Worm (Caenorhabditis elegans) whole organism, L2 larva: ENCODE results near the gene ttc-7.

Experiments used
- C34F6.9 ChIP-seq: fragments of 150-350 bp; optimal IDR thresholded peaks from 2 replicates; lab custom pipeline; 2014; ENCODE audit warnings: missing biosample characterization, missing genetic modification characterization
- F13H6.1 ChIP-seq: sonication (generic microtip); optimal IDR thresholded peaks from 2 replicates; lab custom pipeline; 2016; ENCODE audit warnings: missing genetic modification characterization, missing compliant biosample characterization
- R02D3.7 ChIP-seq: fragments of 150-350 bp; optimal IDR thresholded peaks from 2 replicates; lab custom pipeline; 2014; ENCODE audit warnings: missing biosample characterization, missing genetic modification characterization
- Y55F3AM.14 ChIP-seq: fragments of 200-800 bp; sonication (Bioruptor generic); optimal IDR thresholded peaks from 2 replicates; lab custom pipeline; 2018; ENCODE audit warnings: mild to moderate bottlenecking, missing genetic modification characterization, missing compliant biosample characterization
- ZK546.5 ChIP-seq: sonication (generic microtip); optimal IDR thresholded peaks from 2 replicates; lab custom pipeline; 2017; ENCODE audit warnings: missing biosample characterization, missing genetic modification characterization
- alr-1 ChIP-seq: fragments of 150-350 bp; optimal IDR thresholded peaks from 2 replicates; lab custom pipeline; 2014; ENCODE audit warnings: missing biosample characterization, missing genetic modification characterization
- aly-2 ChIP-seq: fragments of 150-350 bp; optimal IDR thresholded peaks from 2 replicates; lab custom pipeline; 2014; ENCODE audit warnings: missing biosample characterization, missing genetic modification characterization
- ama-1 ChIP-seq: fragments of 150-350 bp; optimal IDR thresholded peaks from 2 replicates; lab custom pipeline; 2018; ENCODE audit warnings: inconsistent platforms
- blmp-1 ChIP-seq: sonication (generic microtip); optimal IDR thresholded peaks from 2 replicates; lab custom pipeline; 2017; ENCODE audit warnings: missing genetic modification characterization, mild to moderate bottlenecking, missing compliant biosample characterization, antibody characterized with exemption, moderate library complexity; ENCODE audit not compliant: insufficient read depth
- ceh-82 ChIP-seq: fragments of 150-350 bp; optimal IDR thresholded peaks from 2 replicates; lab custom pipeline; 2014; ENCODE audit warnings: missing biosample characterization, missing genetic modification characterization
- elt-1 ChIP-seq: fragments of 150-350 bp; optimal IDR thresholded peaks from 2 replicates; lab custom pipeline; 2014; ENCODE audit warnings: missing biosample characterization, missing genetic modification characterization
- elt-3 ChIP-seq: sonication (generic microtip); optimal IDR thresholded peaks from 2 replicates; lab custom pipeline; 2017; ENCODE audit warnings: missing biosample characterization, missing genetic modification characterization
- fos-1 ChIP-seq: fragments of 150-350 bp; optimal IDR thresholded peaks from 2 replicates; lab custom pipeline; 2014; ENCODE audit warnings: missing biosample characterization, missing genetic modification characterization
- gmeb-1 ChIP-seq: fragments of 150-350 bp; optimal IDR thresholded peaks from 2 replicates; lab custom pipeline; 2014; ENCODE audit warnings: missing biosample characterization, missing genetic modification characterization
- lin-11 ChIP-seq: fragments of 150-350 bp; sonication (generic microtip); optimal IDR thresholded peaks from 2 replicates; lab custom pipeline; 2014; ENCODE audit warnings: missing biosample characterization, missing genetic modification characterization, inconsistent platforms, mixed read lengths
- lin-13 ChIP-seq: fragments of 150-350 bp; optimal IDR thresholded peaks from 2 replicates; lab custom pipeline; 2014; ENCODE audit warnings: missing biosample characterization, missing genetic modification reagents, missing genetic modification characterization
- lin-39 ChIP-seq: fragments of 150-350 bp; optimal IDR thresholded peaks from 2 replicates; lab custom pipeline; 2014; ENCODE audit warnings: missing biosample characterization, missing genetic modification reagents, missing genetic modification characterization
- lsy-2 ChIP-seq, 2 experiments: fragments of 150-350 bp in 1 of 2; sonication (generic microtip) in 1 of 2; optimal IDR thresholded peaks; 2 replicates each; lab custom pipeline; 2014 to 2017; ENCODE audit warnings: missing biosample characterization in 2 of 2, missing genetic modification characterization in 2 of 2
- mab-5 ChIP-seq: fragments of 150-350 bp; optimal IDR thresholded peaks from 2 replicates; lab custom pipeline; 2014; ENCODE audit warnings: missing biosample characterization, missing genetic modification characterization
- nhr-11 ChIP-seq: fragments of 150-350 bp; optimal IDR thresholded peaks from 2 replicates; lab custom pipeline; 2014; ENCODE audit warnings: missing biosample characterization, missing genetic modification characterization
- nhr-12 ChIP-seq: fragments of 150-350 bp; optimal IDR thresholded peaks from 2 replicates; lab custom pipeline; 2014; ENCODE audit warnings: missing biosample characterization, missing genetic modification characterization
- nhr-129 ChIP-seq: fragments of 150-350 bp; optimal IDR thresholded peaks from 2 replicates; lab custom pipeline; 2014; ENCODE audit warnings: missing biosample characterization, missing genetic modification characterization
- nhr-21 ChIP-seq: fragments of 150-350 bp; optimal IDR thresholded peaks from 2 replicates; lab custom pipeline; 2014; ENCODE audit warnings: missing biosample characterization, missing genetic modification characterization
- nhr-237 ChIP-seq: fragments of 150-350 bp; optimal IDR thresholded peaks from 2 replicates; lab custom pipeline; 2014; ENCODE audit warnings: missing biosample characterization, missing genetic modification characterization
- nhr-25 ChIP-seq: fragments of 150-350 bp; sonication (generic microtip); optimal IDR thresholded peaks from 3 replicates; lab custom pipeline; 2014; ENCODE audit warnings: missing biosample characterization, missing genetic modification characterization
- nhr-77 ChIP-seq: fragments of 150-350 bp; optimal IDR thresholded peaks from 2 replicates; lab custom pipeline; 2014; ENCODE audit warnings: missing biosample characterization, missing genetic modification characterization
- peb-1 ChIP-seq: fragments of 150-350 bp; optimal IDR thresholded peaks from 2 replicates; lab custom pipeline; 2014; ENCODE audit warnings: missing biosample characterization, missing genetic modification characterization
- sem-4 ChIP-seq: fragments of 150-350 bp; optimal IDR thresholded peaks from 2 replicates; lab custom pipeline; 2014; ENCODE audit warnings: missing biosample characterization, missing genetic modification reagents, missing genetic modification characterization
- skn-1 ChIP-seq: sonication (generic microtip); optimal IDR thresholded peaks from 2 replicates; lab custom pipeline; 2017; ENCODE audit warnings: missing biosample characterization, missing genetic modification characterization
- sma-3 ChIP-seq: sonication (generic microtip); optimal IDR thresholded peaks from 2 replicates; lab custom pipeline; 2016; ENCODE audit warnings: missing genetic modification reagents, missing genetic modification characterization, missing compliant biosample characterization
- sma-9 ChIP-seq, 2 experiments: fragments of 150-350 bp in 1 of 2; sonication (generic microtip) in 1 of 2; optimal IDR thresholded peaks; 2 replicates each; lab custom pipeline; 2014 to 2016; ENCODE audit warnings: missing genetic modification characterization in 2 of 2, mild to moderate bottlenecking in 1 of 2, missing biosample characterization in 1 of 2, missing compliant biosample characterization in 1 of 2, missing genetic modification reagents in 1 of 2, moderate library complexity in 1 of 2
- snpc-4 ChIP-seq: fragments of 150-350 bp; optimal IDR thresholded peaks from 2 replicates; lab custom pipeline; 2014; ENCODE audit warnings: missing biosample characterization, missing genetic modification characterization
- unc-39 ChIP-seq: fragments of 150-350 bp; optimal IDR thresholded peaks from 2 replicates; lab custom pipeline; 2014; ENCODE audit warnings: missing biosample characterization, missing genetic modification characterization
- ztf-11 ChIP-seq: sonication (generic microtip); optimal IDR thresholded peaks from 2 replicates; lab custom pipeline; 2017; ENCODE audit warnings: missing biosample characterization, missing genetic modification characterization
- ztf-4 ChIP-seq: fragments of 150-350 bp; optimal IDR thresholded peaks from 2 replicates; lab custom pipeline; 2014; ENCODE audit warnings: missing biosample characterization, missing genetic modification characterization

ttc-7 gene

DNA sequence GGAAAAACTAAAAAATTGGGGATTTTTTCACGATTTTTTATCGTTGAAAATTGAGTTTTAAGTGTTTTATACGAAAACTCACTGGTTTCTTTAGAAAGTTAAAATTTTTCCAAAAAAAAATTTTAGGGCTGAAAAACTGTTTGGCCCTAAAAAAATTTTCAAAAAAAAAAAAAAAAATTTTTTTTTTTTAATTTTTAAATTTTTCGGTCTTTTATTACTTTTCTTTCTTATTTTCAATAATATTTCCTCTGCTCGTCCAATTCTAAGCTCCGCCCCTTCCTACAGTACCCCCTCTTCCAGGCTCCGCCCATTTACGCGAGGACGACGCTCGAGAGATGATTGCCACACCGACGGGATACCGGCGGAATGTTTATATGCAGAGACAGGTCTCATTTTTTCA, 11.5 kb upstream of the ttc-7 start, which contains the start of gene pqn-82:
Gene pqn-82, plus strand, starts transcription at position 301 of the 400 bp plus-strand sequence.
- TF ChIP-seq ztf-11 (tag; lab: Kevin White, UChicago) (no peak), unc-39 (tag; lab: Kevin White, UChicago) (no peak), elt-3 (tag; lab: Kevin White, UChicago) (no peak), aly-2 (tag; lab: Kevin White, UChicago) (no peak), lin-13 (GFP tag; lab: Kevin White, UChicago) (no peak), elt-1 (tag; lab: Kevin White, UChicago) (no peak), alr-1 (tag; lab: Kevin White, UChicago) (no peak), sma-9 (GFP tag; optimal IDR thresholded peaks at IDR 0.05; lab: Kevin White, UChicago) (no peak), sma-9 (tag; optimal IDR thresholded peaks at IDR 0.05; lab: Kevin White, UChicago) (no peak), F13H6.1 (tag; lab: Kevin White, UChicago) (no peak), nhr-77 (tag; lab: Kevin White, UChicago) (no peak), ceh-82 (tag; lab: Kevin White, UChicago) (no peak), lin-39 (no peak), Y55F3AM.14 (GFP tag; lab: Kevin White, UChicago) (no peak), ztf-4 (no peak), sma-3 (no peak), snpc-4 (tag; lab: Kevin White, UChicago) (no peak), nhr-129 (no peak), nhr-237 (tag; lab: Kevin White, UChicago) (no peak)

DNA sequence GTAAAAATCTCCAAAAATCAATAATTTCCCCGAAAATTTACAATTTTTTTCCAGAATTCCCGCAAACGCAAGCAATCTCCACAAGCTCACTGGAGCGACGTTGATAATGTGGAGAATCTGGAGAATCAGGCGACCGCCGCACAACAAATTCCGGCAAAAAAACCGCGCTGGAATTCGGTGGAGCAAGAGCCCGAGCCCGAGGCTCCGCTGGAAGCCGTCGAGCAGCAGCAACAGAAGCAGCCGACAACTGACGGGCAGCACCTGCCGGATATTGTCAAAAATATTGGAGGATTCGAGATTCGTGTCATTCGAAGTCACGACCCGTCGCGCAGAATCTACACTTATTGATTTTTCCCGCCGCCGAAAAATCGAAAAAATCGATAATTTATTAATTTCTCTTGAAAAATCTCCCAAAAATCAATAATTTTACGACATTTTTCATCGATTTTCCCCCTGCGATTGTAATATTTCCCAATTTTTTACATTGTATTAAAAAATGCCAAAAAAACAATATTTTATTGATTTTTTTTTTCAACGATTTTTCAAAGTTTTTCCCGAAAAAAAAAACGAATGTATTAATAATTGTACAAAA, 8.0 kb upstream of the ttc-7 start:
- TF ChIP-seq nhr-12 (no peak), C34F6.9 (no peak), ztf-11 (tag; lab: Kevin White, UChicago) (no peak), ztf-4 (no peak), fos-1 (no peak), aly-2 (tag; lab: Kevin White, UChicago) (no peak), nhr-237 (tag; lab: Kevin White, UChicago) (no peak)
- TF ChIP-seq, all 48 proteins: peak for 0

DNA sequence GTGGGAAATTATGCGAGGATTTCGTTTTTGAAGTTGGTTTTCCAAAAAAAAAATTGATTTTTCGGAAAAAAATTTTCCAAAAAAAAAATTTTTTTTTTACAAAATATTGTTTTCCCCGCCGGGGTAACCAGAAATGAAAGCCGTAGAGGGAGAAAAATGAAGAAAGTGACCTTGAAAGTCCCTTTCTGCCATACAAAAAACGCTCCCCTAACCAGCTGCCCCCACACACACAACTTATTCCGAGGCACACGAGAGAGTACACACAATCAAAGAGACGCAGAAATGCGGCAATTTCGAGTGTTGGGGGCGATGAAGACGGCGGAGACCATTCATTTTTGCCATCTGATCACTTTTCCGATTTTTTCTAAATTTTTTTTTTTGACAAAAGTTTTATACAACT, 6.3 kb upstream of the ttc-7 start:
- TF ChIP-seq gmeb-1 (tag; lab: Kevin White, UChicago) (peak; percentile 1), nhr-25 (tag; lab: Kevin White, UChicago) (peak; percentile 11), lsy-2 (tag; optimal IDR thresholded peaks at IDR 0.05; lab: Kevin White, UChicago) (peak in 1 of 2 experiments; percentile 7), lin-11 (no peak), snpc-4 (tag; lab: Kevin White, UChicago) (no peak), blmp-1 (tag; lab: Kevin White, UChicago) (peak; percentile 64)

DNA sequence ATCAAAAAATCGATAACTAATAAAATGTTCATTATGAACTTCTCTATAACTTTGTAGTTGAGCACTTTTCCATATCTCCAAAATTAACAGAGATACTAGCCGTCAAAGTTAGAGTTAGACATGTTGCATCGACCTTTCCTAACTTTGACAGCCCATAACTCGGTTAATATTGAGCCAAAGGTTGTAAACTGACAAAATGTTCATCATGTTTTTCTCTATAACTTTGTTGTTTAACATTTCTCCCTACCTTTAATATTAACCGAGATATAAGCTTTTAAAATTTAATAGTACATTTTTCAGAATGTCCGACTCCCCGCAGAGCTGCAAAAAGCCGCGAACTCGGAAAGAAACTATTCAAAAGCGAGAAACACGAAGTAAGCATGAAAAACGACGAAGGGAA, 5.1 kb upstream of the ttc-7 start, which contains the start of gene hlh-33:
Gene hlh-33, plus strand, starts transcription at position 301 of the 400 bp plus-strand sequence.
- no peak for TF ChIP-seq skn-1 (tag; lab: Kevin White, UChicago)
- TF ChIP-seq lin-11 = no peak
- TF ChIP-seq nhr-237 (tag; lab: Kevin White, UChicago) = no peak
- no peak for TF ChIP-seq sma-3
- no peak for TF ChIP-seq ama-1 (lab: Kevin White, UChicago)
- TF ChIP-seq blmp-1 (tag; lab: Kevin White, UChicago) = no peak
- TF ChIP-seq sem-4 = no peak
- no peak for TF ChIP-seq nhr-11 (tag; lab: Kevin White, UChicago)
- TF ChIP-seq nhr-129 = no peak
- TF ChIP-seq elt-1 (tag; lab: Kevin White, UChicago) = no peak
- TF ChIP-seq nhr-21 (tag; lab: Kevin White, UChicago) = no peak

DNA sequence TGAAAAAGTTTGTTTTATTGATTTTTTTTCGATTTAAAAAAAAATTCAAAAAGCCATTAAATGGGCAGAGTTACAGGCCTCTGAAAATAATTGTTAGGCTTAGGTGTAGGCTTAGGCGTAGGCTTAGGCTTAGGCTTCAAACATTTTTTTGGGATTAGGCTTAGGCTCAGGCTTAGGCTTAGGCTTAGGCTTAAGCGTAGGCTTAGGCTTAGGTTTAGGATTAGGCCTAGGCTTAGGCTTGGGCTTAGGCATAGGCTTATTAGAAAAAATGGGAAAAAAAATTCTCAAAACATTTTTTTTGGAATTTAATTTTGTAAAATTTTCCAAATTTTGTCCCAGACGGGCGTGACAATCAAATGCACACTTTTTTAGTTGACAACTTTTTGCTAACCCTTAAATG, 4.1 kb upstream of the ttc-7 start:
- no peak for TF ChIP-seq C34F6.9
- no peak for TF ChIP-seq mab-5
- no peak for TF ChIP-seq R02D3.7 (tag; lab: Kevin White, UChicago)
- no peak for TF ChIP-seq peb-1 (tag; lab: Kevin White, UChicago)
- no peak for TF ChIP-seq nhr-21 (tag; lab: Kevin White, UChicago)
- TF ChIP-seq ZK546.5 (tag; lab: Kevin White, UChicago) = no peak
- no peak for TF ChIP-seq sma-9 (GFP tag; optimal IDR thresholded peaks at IDR 0.05; lab: Kevin White, UChicago)
- no peak for TF ChIP-seq sma-9 (tag; optimal IDR thresholded peaks at IDR 0.05; lab: Kevin White, UChicago)
- TF ChIP-seq skn-1 (tag; lab: Kevin White, UChicago) = no peak
- TF ChIP-seq, all 48 proteins: peak for 0
